Worm (Caenorhabditis elegans) whole organism, L4/young adult: Measurements from ENCODE around the gene F38E1.6.

Source experiments
- dao-5 ChIP-seq: sonication (generic microtip); optimal IDR thresholded peaks from 2 replicates; lab custom pipeline; 2016; ENCODE audit warnings: missing genotype, missing genetic modification characterization, moderate library complexity, missing compliant biosample characterization
- him-1 ChIP-seq: sonication (generic microtip); optimal IDR thresholded peaks from 2 replicates; lab custom pipeline; 2016; ENCODE audit warnings: missing genotype, missing genetic modification reagents, missing genetic modification characterization, missing compliant biosample characterization

DNA sequence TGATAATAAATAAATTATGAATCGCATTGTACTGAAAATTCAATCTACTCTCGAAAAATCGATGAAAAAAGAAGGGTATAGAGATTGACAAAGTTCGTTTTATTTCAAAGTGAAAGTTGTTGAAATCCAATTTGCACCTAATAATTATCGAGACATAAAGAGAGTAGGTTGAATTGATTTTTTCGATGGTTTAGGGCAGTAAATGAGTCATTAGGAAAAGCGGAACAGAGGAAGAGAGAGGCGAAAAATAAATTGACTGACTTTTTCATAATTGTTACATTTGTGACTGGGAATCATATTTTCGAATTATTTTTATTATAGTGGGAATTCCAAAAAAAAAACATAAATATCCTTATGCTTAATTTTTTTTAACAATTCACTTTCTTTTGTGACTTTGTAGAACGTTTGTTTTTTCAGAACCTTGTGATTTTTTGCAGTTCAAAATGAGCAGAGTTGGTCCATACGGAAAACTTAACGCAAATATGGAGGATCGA is 34.5 kb downstream of the F38E1.6 start, which contains the start of the genes pho-6 and F52E1.3:
- TF ChIP-seq him-1: no peak
- TF ChIP-seq dao-5 (tag; lab: Kevin White, UChicago): no peak
